Worm (Caenorhabditis elegans): ENCODE measurements around the gene hecd-1.

The hecd-1 gene

ce11 chrIV:7144670-7145257 lies at the start of gene hecd-1:
Gene hecd-1 (minus strand): TSS chrIV:7144720.
- peak; percentile 16 for TF ChIP-seq nhr-80 (tag; optimal IDR thresholded peaks at IDR 0.05)
- TF ChIP-seq let-607 (tag; optimal IDR thresholded peaks at IDR 0.05), result peak in 1 of 2 experiments; percentile 11
- no peak for TF ChIP-seq rpc-1 (optimal IDR thresholded peaks at IDR 0.05)
- TF ChIP-seq rpc-1 (tag; optimal IDR thresholded peaks at IDR 0.05), result no peak
- TF ChIP-seq mxl-1 (tag; optimal IDR thresholded peaks at IDR 0.05), result no peak
- peak; percentile 56 for TF ChIP-seq F23B12.7 (tag; optimal IDR thresholded peaks at IDR 0.05; ENCODE audit: insufficient read depth)
- TF ChIP-seq Y53F4B.3 (GFP tag; IDR thresholded peaks at IDR 0.05), result no peak
- no peak for TF ChIP-seq ceh-79 (tag; optimal IDR thresholded peaks at IDR 0.05)
- TF ChIP-seq attf-5 (GFP tag; optimal IDR thresholded peaks at IDR 0.05), result peak; percentile 24
- peak; percentile 35 for TF ChIP-seq mcd-1 (GFP tag; IDR thresholded peaks at IDR 0.05)

- TF ChIP-seq hsf-1 (GFP tag; IDR thresholded peaks at IDR 0.05) (no peak), ceh-91 (GFP tag; IDR thresholded peaks at IDR 0.05) (no peak), chd-7 (tag; optimal IDR thresholded peaks at IDR 0.05) (no peak), pha-4 (tag; optimal IDR thresholded peaks at IDR 0.05) (no peak), zim-3 (tag; optimal IDR thresholded peaks at IDR 0.05) (no peak), hrde-1 (tag; optimal IDR thresholded peaks at IDR 0.05; ENCODE audit: borderline replicate concordance) (no peak), snpc-4 (GFP tag; optimal IDR thresholded peaks at IDR 0.05) (no peak), snpc-4 (tag; optimal IDR thresholded peaks at IDR 0.05) (no peak), F33H1.4 (GFP tag; IDR thresholded peaks at IDR 0.05) (no peak), pbrm-1 (GFP tag; IDR thresholded peaks at IDR 0.05) (no peak), C17E4.6 (GFP tag; IDR thresholded peaks at IDR 0.05) (no peak), T26A5.8 (tag; optimal IDR thresholded peaks at IDR 0.05) (no peak), dpl-1 (GFP tag; optimal IDR thresholded peaks at IDR 0.05) (no peak), lag-1 (GFP tag; IDR thresholded peaks at IDR 0.05) (no peak), rec-8 (tag; optimal IDR thresholded peaks at IDR 0.05) (no peak), F10E7.11 (tag; optimal IDR thresholded peaks at IDR 0.05) (no peak), cebp-1 (GFP tag; IDR thresholded peaks at IDR 0.05) (no peak), cebp-1 (tag; optimal IDR thresholded peaks at IDR 0.05) (no peak), ztf-26 (tag; optimal IDR thresholded peaks at IDR 0.05) (no peak), lin-35 (GFP tag; optimal IDR thresholded peaks at IDR 0.05) (no peak)
Measured at ce11 chrIV:7191745-7192144, 47.2 kb upstream of the hecd-1 start, which contains the start of gene R13A1.5. Gene R13A1.5 (minus strand): TSS chrIV:7191845.

- no peak for TF ChIP-seq snpc-1.1 (tag; optimal IDR thresholded peaks at IDR 0.05; ENCODE audit: insufficient read depth)
- TF ChIP-seq atf-7 (tag; optimal IDR thresholded peaks at IDR 0.05), result peak; percentile 57
- TF ChIP-seq ztf-26 (tag; optimal IDR thresholded peaks at IDR 0.05), result peak; percentile 34
- TF ChIP-seq ZK185.1 (tag; optimal IDR thresholded peaks at IDR 0.05; ENCODE audit: poor library complexity, severe bottlenecking), result peak; percentile 1
- TF ChIP-seq nhr-80 (tag; optimal IDR thresholded peaks at IDR 0.05), result peak; percentile 76
Measured at ce11 chrIV:7190409-7190808, 45.9 kb upstream of the hecd-1 start.
